Worm (Caenorhabditis elegans) whole organism, young adult: ENCODE measurements around the gene srx-84.

Experiments
- B0035.1 ChIP-seq: sonication (generic microtip); optimal IDR thresholded peaks from 2 replicates; lab custom pipeline; 2016; ENCODE audit warnings: missing genetic modification characterization, mild to moderate bottlenecking, missing compliant biosample characterization, missing genotype, missing genetic modification reagents
- F22D6.2 ChIP-seq: sonication (generic microtip); optimal IDR thresholded peaks from 2 replicates; lab custom pipeline; 2016; ENCODE audit warnings: mild to moderate bottlenecking, missing genetic modification characterization, missing compliant biosample characterization
- F33H1.4 ChIP-seq: fragments of 200-800 bp; sonication (Bioruptor generic); IDR thresholded peaks from 2 replicates; pipeline ENCODE4 v1.3.6; 2022; ENCODE audit warnings: missing genetic modification reagents, missing genetic modification characterization, missing compliant biosample characterization
- ccch-3 ChIP-seq: fragments of 200-800 bp; sonication (Bioruptor generic); optimal IDR thresholded peaks from 2 replicates; lab custom pipeline; 2018; ENCODE audit warnings: mild to moderate bottlenecking, missing genetic modification characterization, missing compliant biosample characterization
- ceh-40 ChIP-seq: fragments of 200-800 bp; sonication (Bioruptor generic); IDR thresholded peaks from 2 replicates; pipeline ENCODE4 v1.3.6; 2022; ENCODE audit warnings: missing genetic modification characterization, missing compliant biosample characterization
- madf-6 ChIP-seq: fragments of 200-800 bp; sonication (Bioruptor generic); IDR thresholded peaks from 2 replicates; pipeline ENCODE4 v1.3.6; 2022; ENCODE audit warnings: missing genetic modification reagents, missing genetic modification characterization, missing compliant biosample characterization
- somi-1 ChIP-seq: fragments of 200-800 bp; sonication (Bioruptor generic); optimal IDR thresholded peaks from 2 replicates; lab custom pipeline; 2018; ENCODE audit warnings: mild to moderate bottlenecking, missing genetic modification characterization, missing compliant biosample characterization
- unc-130 ChIP-seq: sonication (generic microtip); optimal IDR thresholded peaks from 2 replicates; lab custom pipeline; 2016; ENCODE audit warnings: missing genetic modification reagents, missing genetic modification characterization, missing compliant biosample characterization
- xnd-1 ChIP-seq: sonication (generic microtip); optimal IDR thresholded peaks from 2 replicates; lab custom pipeline; 2016; ENCODE audit warnings: missing genotype, missing genetic modification reagents, missing genetic modification characterization, missing compliant biosample characterization

- TF ChIP-seq unc-130 (GFP tag; lab: Kevin White, UChicago), result no peak
- no peak for TF ChIP-seq ceh-40 (GFP tag; lab: Robert Waterston, UW)
- no peak for TF ChIP-seq xnd-1 (tag; lab: Kevin White, UChicago)
- no peak for TF ChIP-seq B0035.1
- no peak for TF ChIP-seq ccch-3 (GFP tag; lab: Kevin White, UChicago)
- TF ChIP-seq F33H1.4 (GFP tag; lab: Robert Waterston, UW), result no peak
- no peak for TF ChIP-seq F22D6.2 (tag; lab: Kevin White, UChicago)
- no peak for TF ChIP-seq somi-1
- TF ChIP-seq madf-6 (GFP tag; lab: Robert Waterston, UW), result no peak
Observed at ce11 chrV:11629222-11630026, 30.5 kb downstream of the srx-84 start, which contains the start of gene F35B12.10.
